Worm (Caenorhabditis elegans) whole organism, L1 larva: ENCODE measurements around the gene T23B7.2.

Experiments used
- C34B4.2 ChIP-seq: sonication (generic microtip); optimal IDR thresholded peaks from 2 replicates; lab custom pipeline; 2017; ENCODE audit warnings: mild to moderate bottlenecking, missing genetic modification characterization, missing compliant biosample characterization
- F16B12.6 ChIP-seq: fragments of 150-350 bp; optimal IDR thresholded peaks from 2 replicates; lab custom pipeline; 2014; ENCODE audit warnings: missing biosample characterization, missing genetic modification characterization
- ceh-63 ChIP-seq: fragments of 200-800 bp; sonication (Bioruptor generic); optimal IDR thresholded peaks from 2 replicates; lab custom pipeline; 2018; ENCODE audit warnings: mild to moderate bottlenecking, missing genetic modification characterization, missing compliant biosample characterization
- ceh-82 ChIP-seq, 3 experiments: fragments of 150-350 bp in 1 of 3; sonication (generic microtip) in 2 of 3; optimal IDR thresholded peaks; 2 replicates each; lab custom pipeline; 2014 to 2017; ENCODE audit warnings: missing biosample characterization in 3 of 3, missing genetic modification characterization in 3 of 3
- ceh-88 ChIP-seq: fragments of 200-800 bp; sonication (Bioruptor generic); IDR thresholded peaks from 2 replicates; pipeline ENCODE4 v1.3.6; 2022; ENCODE audit warnings: missing genetic modification characterization, missing compliant biosample characterization
- ces-1 ChIP-seq: fragments of 150-350 bp; optimal IDR thresholded peaks from 2 replicates; lab custom pipeline; 2014; ENCODE audit warnings: missing biosample characterization, missing genetic modification reagents, missing genetic modification characterization
- dpl-1 ChIP-seq, 3 experiments: fragments of 150-350 bp in 2 of 3; sonication (generic microtip) in 1 of 3; optimal IDR thresholded peaks; 2 replicates each; lab custom pipeline; 2014 to 2017; ENCODE audit warnings: missing biosample characterization in 3 of 3, missing genetic modification characterization in 3 of 3, missing genetic modification reagents in 3 of 3
- efl-1 ChIP-seq, 4 experiments: fragments of 150-350 bp; optimal IDR thresholded peaks in 3 of 4; peaks in 1 of 4; 1 replicate in 1 of 4; 2 replicates in 3 of 4; lab custom pipeline; 2014; ENCODE audit warnings: missing biosample characterization in 2 of 4, missing genetic modification characterization in 2 of 4, missing genetic modification reagents in 2 of 4
- elt-2 ChIP-seq: sonication (generic microtip); optimal IDR thresholded peaks from 2 replicates; lab custom pipeline; 2016; ENCODE audit warnings: missing genetic modification characterization, mild to moderate bottlenecking, inconsistent platforms, missing compliant biosample characterization, missing genetic modification reagents
- elt-3 ChIP-seq, 6 experiments: fragments of 150-350 bp in 1 of 6; sonication (generic microtip); optimal IDR thresholded peaks; 2 replicates each; lab custom pipeline; 2017 to 2018; ENCODE audit warnings: missing biosample characterization in 6 of 6, missing genetic modification characterization in 6 of 6, inconsistent platforms in 1 of 6
- ets-5 ChIP-seq: fragments of 200-800 bp; sonication (Bioruptor generic); IDR thresholded peaks from 2 replicates; pipeline ENCODE4 v1.3.6; 2022; ENCODE audit warnings: missing genetic modification characterization, missing compliant biosample characterization
- fos-1 ChIP-seq: fragments of 150-350 bp; optimal IDR thresholded peaks from 2 replicates; lab custom pipeline; 2014; ENCODE audit warnings: missing biosample characterization, missing genetic modification characterization
- grh-1 ChIP-seq: fragments of 200-800 bp; sonication (Bioruptor generic); IDR thresholded peaks from 2 replicates; pipeline ENCODE4 v1.3.6; 2022; ENCODE audit warnings: missing genetic modification reagents, missing genetic modification characterization, missing compliant biosample characterization
- jun-1 ChIP-seq: fragments of 150-350 bp; optimal IDR thresholded peaks from 2 replicates; lab custom pipeline; 2014; ENCODE audit warnings: missing biosample characterization, missing genetic modification reagents, missing genetic modification characterization
- lin-13 ChIP-seq: fragments of 150-350 bp; optimal IDR thresholded peaks from 2 replicates; lab custom pipeline; 2014; ENCODE audit warnings: missing biosample characterization, missing genetic modification reagents, missing genetic modification characterization
- lin-14 ChIP-seq: fragments of 200-800 bp; sonication (Bioruptor generic); optimal IDR thresholded peaks from 2 replicates; lab custom pipeline; 2018; ENCODE audit warnings: mild to moderate bottlenecking, missing genetic modification characterization, moderate library complexity, missing compliant biosample characterization
- lin-15B ChIP-seq: fragments of 150-350 bp; sonication (generic microtip); optimal IDR thresholded peaks from 3 replicates; lab custom pipeline; 2014; ENCODE audit warnings: missing biosample characterization, missing genetic modification characterization
- lin-35 ChIP-seq, 2 experiments: fragments of 150-350 bp; optimal IDR thresholded peaks; 2 replicates each; lab custom pipeline; 2014; ENCODE audit warnings: missing biosample characterization in 2 of 2, missing genetic modification characterization in 2 of 2, missing genetic modification reagents in 2 of 2
- lin-39 ChIP-seq: fragments of 150-350 bp; optimal IDR thresholded peaks from 2 replicates; lab custom pipeline; 2014; ENCODE audit warnings: missing biosample characterization, missing genetic modification reagents, missing genetic modification characterization
- lsy-2 ChIP-seq, 2 experiments: fragments of 150-350 bp; optimal IDR thresholded peaks; 2 replicates each; lab custom pipeline; 2014; ENCODE audit warnings: missing biosample characterization in 2 of 2, missing genetic modification characterization in 2 of 2
- mdl-1 ChIP-seq, 2 experiments: fragments of 150-350 bp; optimal IDR thresholded peaks; 2 replicates each; lab custom pipeline; 2014 to 2017; ENCODE audit warnings: missing biosample characterization in 2 of 2, missing genetic modification characterization in 2 of 2, inconsistent platforms in 1 of 2
- nhr-19 ChIP-seq: fragments of 200-800 bp; sonication (Bioruptor generic); conservative IDR thresholded peaks from 2 replicates; pipeline ENCODE4 v1.3.6; 2022; ENCODE audit warnings: missing genetic modification characterization, missing compliant biosample characterization
- nhr-20 ChIP-seq: sonication (generic microtip); optimal IDR thresholded peaks from 2 replicates; lab custom pipeline; 2016; ENCODE audit warnings: mild to moderate bottlenecking, missing genetic modification characterization, missing compliant biosample characterization
- nhr-237 ChIP-seq: fragments of 150-350 bp; optimal IDR thresholded peaks from 2 replicates; lab custom pipeline; 2014; ENCODE audit warnings: missing biosample characterization, missing genetic modification characterization
- nhr-47 ChIP-seq: sonication (generic microtip); optimal IDR thresholded peaks from 2 replicates; lab custom pipeline; 2016; ENCODE audit warnings: mild to moderate bottlenecking, missing genetic modification characterization, moderate library complexity, missing compliant biosample characterization
- nhr-71 ChIP-seq: sonication (generic microtip); optimal IDR thresholded peaks from 2 replicates; lab custom pipeline; 2016; ENCODE audit warnings: mild to moderate bottlenecking, missing genetic modification characterization, moderate library complexity, missing compliant biosample characterization
- nhr-76 ChIP-seq: sonication (generic microtip); optimal IDR thresholded peaks from 2 replicates; lab custom pipeline; 2017; ENCODE audit warnings: missing biosample characterization, missing genetic modification characterization
- nhr-85 ChIP-seq: sonication (generic microtip); peaks from one replicate; lab custom pipeline; 2016; ENCODE audit warnings: missing genetic modification characterization, inconsistent platforms, missing compliant biosample characterization
- nhr-90 ChIP-seq: sonication (generic microtip); optimal IDR thresholded peaks from 2 replicates; lab custom pipeline; 2016; ENCODE audit warnings: mild to moderate bottlenecking, missing genetic modification characterization, missing compliant biosample characterization; ENCODE audit not compliant: poor library complexity
- rnt-1 ChIP-seq: sonication (generic microtip); optimal IDR thresholded peaks from 2 replicates; lab custom pipeline; 2016; ENCODE audit warnings: mild to moderate bottlenecking, missing genetic modification characterization, moderate library complexity, missing compliant biosample characterization
- skn-1 ChIP-seq: fragments of 150-350 bp; optimal IDR thresholded peaks from 2 replicates; lab custom pipeline; 2014; ENCODE audit warnings: missing biosample characterization, missing genetic modification characterization
- snu-23 ChIP-seq: sonication (generic microtip); optimal IDR thresholded peaks from 2 replicates; lab custom pipeline; 2016; ENCODE audit warnings: missing genetic modification characterization, missing compliant biosample characterization
- sup-37 ChIP-seq: fragments of 200-800 bp; sonication (Bioruptor generic); optimal IDR thresholded peaks from 2 replicates; lab custom pipeline; 2018; ENCODE audit warnings: mild to moderate bottlenecking, missing genetic modification characterization, missing compliant biosample characterization
- tbx-2 ChIP-seq: sonication (generic microtip); optimal IDR thresholded peaks from 2 replicates; lab custom pipeline; 2016; ENCODE audit warnings: missing genetic modification characterization, missing compliant biosample characterization
- tlp-1 ChIP-seq: fragments of 150-350 bp; optimal IDR thresholded peaks from 2 replicates; lab custom pipeline; 2014; ENCODE audit warnings: missing biosample characterization, missing genetic modification characterization
- unc-98 ChIP-seq: fragments of 200-800 bp; sonication (Bioruptor generic); IDR thresholded peaks from 2 replicates; pipeline ENCODE4 v1.3.6; 2022; ENCODE audit warnings: missing genetic modification characterization, missing compliant biosample characterization

T23B7.2 gene

ce11 chrII:4888527-4889487, 46.8 kb upstream of the T23B7.2 start, which contains the start of gene pgm-1 (continued):
- TF ChIP-seq nhr-20 (tag; lab: Kevin White, UChicago) (peak; percentile 42), snu-23 (GFP tag; lab: Kevin White, UChicago) (peak; percentile 45), ceh-63 (GFP tag; lab: Kevin White, UChicago) (no peak), efl-1 (optimal IDR thresholded peaks at IDR 0.05; lab: Kevin White, UChicago) (peak; percentile 26 to 35), efl-1 (GFP tag; optimal IDR thresholded peaks at IDR 0.05 in 1 of 2; lab: Kevin White, UChicago) (no peak), elt-2 (tag; lab: Kevin White, UChicago) (peak; percentile 45), lin-39 (tag; lab: Kevin White, UChicago) (peak; percentile 9), lsy-2 (tag; optimal IDR thresholded peaks at IDR 0.05; lab: Kevin White, UChicago) (peak; percentile 7 to 51), nhr-85 (peak; percentile 6), lin-14 (GFP tag; lab: Kevin White, UChicago) (peak; percentile 90)

ce11 chrII:4885976-4886375, 43.9 kb upstream of the T23B7.2 start, which contains the start of gene R05F9.7:
TSS of gene R05F9.7 (plus strand) at chrII:4886276.
- TF ChIP-seq ceh-82 (tag; optimal IDR thresholded peaks at IDR 0.05; lab: Kevin White, UChicago) = no peak
- no peak for TF ChIP-seq lin-13 (GFP tag; lab: Kevin White, UChicago)
- no peak for TF ChIP-seq nhr-237 (tag; lab: Kevin White, UChicago)
- no peak for TF ChIP-seq fos-1 (tag; lab: Kevin White, UChicago)
- no peak for TF ChIP-seq nhr-47 (tag; lab: Kevin White, UChicago)

ce11 chrII:4884403-4884802, 42.4 kb upstream of the T23B7.2 start:
- TF ChIP-seq efl-1 (optimal IDR thresholded peaks at IDR 0.05; lab: Kevin White, UChicago) (no peak), efl-1 (GFP tag; optimal IDR thresholded peaks at IDR 0.05 in 1 of 2; lab: Kevin White, UChicago) (peak in 1 of 2 experiments; percentile 52), jun-1 (tag; lab: Kevin White, UChicago) (no peak)
- TF ChIP-seq, all 84 proteins: peak for 1

- no peak for TF ChIP-seq nhr-90 (tag; lab: Kevin White, UChicago)
- TF ChIP-seq elt-2 (tag; lab: Kevin White, UChicago) = peak; percentile 10
Observed at ce11 chrII:4883412-4883811, 41.4 kb upstream of the T23B7.2 start, which contains the start of gene gst-8. TSS of gene gst-8 (plus strand) at chrII:4883712.

ce11 chrII:4882498-4882897, 40.5 kb upstream of the T23B7.2 start:
- TF ChIP-seq nhr-20 (tag; lab: Kevin White, UChicago) (peak; percentile 39), nhr-71 (tag; lab: Kevin White, UChicago) (no peak), F16B12.6 (tag; lab: Kevin White, UChicago) (no peak)

- TF ChIP-seq elt-2 (tag; lab: Kevin White, UChicago) (peak; percentile 87), elt-3 (tag; optimal IDR thresholded peaks at IDR 0.05; lab: Kevin White, UChicago) (peak in 2 of 6 experiments; percentile 9 to 17), lsy-2 (tag; optimal IDR thresholded peaks at IDR 0.05; lab: Kevin White, UChicago) (no peak), lin-15B (tag; lab: Kevin White, UChicago) (no peak), lin-35 (GFP tag; optimal IDR thresholded peaks at IDR 0.05; lab: Kevin White, UChicago) (peak in 1 of 2 experiments; percentile 68), unc-98 (GFP tag; lab: Robert Waterston, UW) (no peak), snu-23 (GFP tag; lab: Kevin White, UChicago) (peak; percentile 44), lin-14 (GFP tag; lab: Kevin White, UChicago) (peak; percentile 65), C34B4.2 (tag; lab: Kevin White, UChicago) (no peak), tlp-1 (tag; lab: Kevin White, UChicago) (no peak), nhr-20 (tag; lab: Kevin White, UChicago) (peak; percentile 90), nhr-85 (peak; percentile 69), nhr-76 (no peak), ceh-88 (GFP tag; lab: Robert Waterston, UW) (no peak), skn-1 (tag; lab: Kevin White, UChicago) (peak; percentile 98), tbx-2 (tag; lab: Kevin White, UChicago) (peak; percentile 40), grh-1 (GFP tag; lab: Robert Waterston, UW) (no peak), dpl-1 (GFP tag; optimal IDR thresholded peaks at IDR 0.05; lab: Kevin White, UChicago) (peak in 1 of 3 experiments; percentile 15), efl-1 (optimal IDR thresholded peaks at IDR 0.05; lab: Kevin White, UChicago) (peak; percentile 3), efl-1 (GFP tag; optimal IDR thresholded peaks at IDR 0.05 in 1 of 2; lab: Kevin White, UChicago) (peak in 1 of 2 experiments; percentile 77), rnt-1 (tag; lab: Kevin White, UChicago) (no peak), nhr-71 (tag; lab: Kevin White, UChicago) (peak; percentile 48), ces-1 (GFP tag; lab: Kevin White, UChicago) (no peak), nhr-19 (0 out of 2 replicates have a peak, but pooled peaks have one; percentile 8), sup-37 (GFP tag; lab: Kevin White, UChicago) (no peak), mdl-1 (tag; optimal IDR thresholded peaks at IDR 0.05; lab: Kevin White, UChicago) (peak in 1 of 2 experiments; percentile 29), ets-5 (GFP tag; lab: Robert Waterston, UW) (no peak)
Observed at ce11 chrII:4881727-4882126, 39.7 kb upstream of the T23B7.2 start, which contains the start of gene gst-7. TSS of gene gst-7 (plus strand) at chrII:4882062.
